Fruit fly (Drosophila melanogaster) whole organism, larva: ENCODE measurements around the gene CG17570.

Experiments used
- noc ChIP-seq: fragments of 200-800 bp; sonication (Bioruptor generic); optimal IDR thresholded peaks from 3 replicates; lab custom pipeline; 2019; ENCODE audit warnings: missing biosample characterization, mild to moderate bottlenecking, missing genetic modification characterization, moderate library complexity

CG17570 gene

dm6 chr2L:20264324-20264567 is at the start of gene CG17570:
Gene CG17570 (minus strand): TSS chr2L:20264424.
- no peak for TF ChIP-seq noc

DNA sequence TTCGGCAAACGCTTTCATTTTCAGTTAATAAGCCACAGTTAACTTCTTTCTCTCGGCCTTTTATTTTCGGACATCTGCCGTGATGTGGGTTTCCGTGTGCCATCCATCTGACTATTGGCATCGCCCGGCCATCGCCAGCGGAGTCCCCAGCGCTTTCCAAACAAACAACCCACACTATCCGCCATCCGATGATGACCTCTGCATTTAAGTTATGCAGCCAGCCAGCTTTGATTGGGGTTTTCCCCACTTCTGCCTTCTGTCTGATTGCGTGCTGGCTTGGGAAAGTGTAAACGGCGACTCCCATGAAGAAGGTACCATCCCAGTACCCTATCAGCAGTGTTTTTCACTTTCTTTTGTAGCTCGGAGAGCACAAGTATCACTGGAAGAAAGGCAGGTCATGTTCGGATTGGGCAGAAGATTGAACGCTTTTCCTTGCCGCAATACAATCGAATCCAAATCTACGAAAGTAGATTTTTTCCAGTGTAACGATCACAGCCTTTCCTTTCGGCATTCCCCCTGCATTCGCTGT is 49.0 kb upstream of the CG17570 start:
- no peak for TF ChIP-seq noc

DNA sequence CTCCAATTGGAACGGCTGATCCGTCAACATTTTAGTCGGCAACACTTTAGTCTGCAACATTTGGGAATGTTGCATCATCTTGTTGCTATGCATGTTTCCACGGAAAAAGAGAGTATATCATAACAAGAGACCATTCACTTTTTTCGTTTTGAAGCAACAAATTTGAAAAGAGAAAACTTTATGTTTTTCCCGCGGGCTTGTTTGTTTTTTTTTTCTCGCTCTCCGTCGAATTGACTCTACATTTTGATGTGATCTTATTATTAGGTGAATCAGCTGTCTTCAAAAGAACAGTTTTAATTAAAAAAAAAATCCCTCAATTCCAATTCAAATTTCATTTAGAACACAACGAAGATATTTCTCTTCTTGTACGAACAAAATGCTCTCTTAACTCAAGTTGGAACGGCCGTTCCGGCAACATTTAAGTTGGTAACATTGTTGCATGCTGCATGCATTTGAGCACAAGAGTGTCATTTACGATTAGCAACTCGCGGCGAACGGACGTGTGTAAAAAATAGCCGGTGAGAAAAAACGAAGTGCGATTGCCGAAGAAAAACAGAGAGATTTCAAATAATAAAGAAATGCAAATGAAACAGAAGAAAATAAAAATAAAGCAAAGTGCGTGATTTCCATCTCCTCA is 46.6 kb upstream of the CG17570 start, which contains the start of gene spir:
spir (plus strand) TSS at position 469 of the 637 bp plus-strand sequence.
- TF ChIP-seq noc = no peak

- TF ChIP-seq noc = no peak
Measured at dm6 chr2L:20296946-20297345, 32.7 kb upstream of the CG17570 start.

dm6 chr2L:20295860-20296259 is 31.6 kb upstream of the CG17570 start:
- no peak for TF ChIP-seq noc

DNA sequence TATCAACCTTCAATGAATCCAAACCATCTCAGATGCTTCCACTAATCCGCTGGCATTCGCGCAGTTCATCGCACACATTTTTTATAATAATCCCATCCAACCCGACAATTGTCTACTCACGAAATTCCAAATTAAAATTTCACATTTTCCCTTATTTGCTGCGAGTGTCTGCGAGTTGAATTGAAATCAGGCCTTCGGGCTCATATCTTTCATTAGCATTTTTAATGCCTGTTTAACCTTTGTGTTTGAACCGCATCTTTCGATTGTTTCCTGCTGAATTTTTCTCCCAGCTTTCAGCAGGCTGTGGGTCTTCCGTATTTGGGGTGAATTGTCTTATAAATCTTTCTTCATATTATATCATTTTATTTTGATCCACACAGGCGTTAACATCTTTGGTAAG is 30.2 kb upstream of the CG17570 start, which contains the start of gene CG12617:
CG12617 (plus strand) TSS at position 301 of the 400 bp plus-strand sequence.
- no peak for TF ChIP-seq noc

DNA sequence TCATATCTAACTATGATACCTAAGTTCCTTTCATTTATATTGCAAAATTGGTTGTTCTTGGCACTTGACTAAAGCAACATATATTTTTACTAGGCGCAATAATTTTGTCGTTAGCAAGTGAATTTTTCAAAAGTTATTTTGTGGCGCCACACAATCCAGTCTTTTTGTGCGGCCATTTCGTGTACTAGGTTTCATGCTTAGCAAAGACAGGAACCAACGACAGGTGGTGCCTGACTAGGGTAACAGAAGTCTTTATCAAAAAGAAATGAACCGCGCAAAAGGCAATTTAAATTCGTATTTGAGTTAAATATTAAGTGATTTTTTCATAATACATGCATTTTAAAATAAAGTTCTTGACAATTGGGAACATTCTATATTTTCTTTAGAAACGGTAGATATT is 29.7 kb upstream of the CG17570 start:
- TF ChIP-seq noc = no peak

DNA sequence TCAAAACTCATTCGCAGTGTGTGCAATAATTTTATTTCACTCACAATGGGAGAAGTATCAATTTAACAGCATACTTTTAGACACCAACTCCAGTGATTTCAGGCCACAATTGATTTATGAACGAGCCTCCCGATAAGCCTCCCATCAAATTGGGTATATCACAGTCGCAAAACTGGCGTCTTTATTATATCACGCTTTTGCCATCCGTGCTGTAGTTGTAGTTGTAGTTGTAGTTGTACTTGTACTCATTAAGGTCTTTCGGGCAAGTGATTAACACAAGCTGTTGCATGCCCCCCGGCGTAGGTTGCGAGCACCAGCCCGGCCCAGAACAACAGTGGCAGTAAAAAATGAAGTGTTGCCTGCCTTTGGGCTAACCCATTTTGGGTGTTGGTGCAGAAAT is 26.4 kb upstream of the CG17570 start:
- TF ChIP-seq noc = no peak

- TF ChIP-seq noc = no peak
Measured at dm6 chr2L:20287189-20287588, 23.0 kb upstream of the CG17570 start.

dm6 chr2L:20267181-20267580 is 3.0 kb upstream of the CG17570 start:
- no peak for TF ChIP-seq noc

- peak; percentile 39 for TF ChIP-seq noc
Measured at dm6 chr2L:20264568-20265547, 634 bp upstream of the CG17570 start.

DNA sequence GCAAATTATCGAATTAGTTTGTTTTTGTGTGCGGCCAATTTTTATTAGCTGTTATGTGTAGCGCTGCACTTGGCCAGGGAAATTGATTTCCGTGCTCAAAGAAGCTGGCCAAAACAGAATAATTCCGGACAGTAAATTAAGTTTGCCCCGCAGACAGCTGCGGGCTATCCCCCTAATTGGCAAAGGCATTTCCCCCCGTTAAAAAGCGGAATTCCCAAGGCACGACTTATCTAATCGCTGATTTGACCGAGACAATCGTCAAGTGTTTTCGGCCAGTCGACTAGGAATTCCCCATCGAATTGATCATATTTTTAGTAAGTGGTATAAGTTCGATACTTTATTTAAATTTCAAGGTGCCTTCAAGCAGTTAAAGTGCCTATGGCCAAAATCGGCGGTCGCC is 1.2 kb downstream of the CG17570 start:
- no peak for TF ChIP-seq noc

DNA sequence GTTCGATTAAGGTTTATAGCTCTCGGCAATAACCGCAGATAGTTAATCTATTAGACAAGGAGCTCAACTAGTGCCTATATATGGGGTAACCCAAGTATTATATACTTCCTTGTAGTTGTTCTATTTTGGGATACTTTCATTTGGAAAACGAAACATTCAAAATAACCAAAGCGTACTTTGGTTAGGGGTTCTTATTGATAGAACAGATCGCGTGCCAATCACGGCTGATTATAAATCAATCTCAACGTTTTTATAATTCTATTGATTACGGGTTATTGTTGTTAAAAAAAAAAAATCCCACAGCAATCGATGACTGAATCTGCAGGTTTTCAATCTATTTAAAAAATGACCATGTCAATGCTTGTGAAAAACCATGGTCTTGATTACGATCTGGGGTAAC is 7.1 kb downstream of the CG17570 start, which contains the start of gene CG17571:
CG17571 (minus strand) TSS at position 101 of the 400 bp plus-strand sequence.
- TF ChIP-seq noc = no peak

DNA sequence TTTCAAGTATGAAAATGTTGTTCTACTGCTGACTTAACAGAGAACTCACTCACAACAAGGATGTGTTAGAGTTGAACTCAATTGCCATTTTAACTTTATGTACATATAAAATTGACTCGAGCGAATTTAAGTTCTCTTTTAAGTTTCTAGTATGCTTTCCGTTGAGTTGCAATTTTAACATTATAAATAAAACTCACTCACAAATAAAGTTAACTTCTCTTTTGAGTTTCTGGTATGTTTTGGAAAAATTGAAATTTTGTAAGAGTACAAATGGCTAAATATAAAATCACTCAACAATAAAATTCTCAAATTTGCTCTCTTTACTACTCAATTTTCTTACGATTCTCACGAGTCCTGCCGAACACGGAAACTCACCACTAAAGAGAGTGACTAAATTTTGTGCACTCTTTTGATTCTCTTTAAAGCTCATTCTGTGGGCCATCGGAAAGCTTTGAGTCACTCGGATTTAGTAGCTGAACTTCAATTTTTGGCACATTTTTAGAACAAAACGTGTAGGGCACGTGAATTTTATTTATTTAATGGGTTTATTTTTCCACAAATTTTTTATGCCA is 21.6 kb downstream of the CG17570 start:
- TF ChIP-seq noc = no peak

DNA sequence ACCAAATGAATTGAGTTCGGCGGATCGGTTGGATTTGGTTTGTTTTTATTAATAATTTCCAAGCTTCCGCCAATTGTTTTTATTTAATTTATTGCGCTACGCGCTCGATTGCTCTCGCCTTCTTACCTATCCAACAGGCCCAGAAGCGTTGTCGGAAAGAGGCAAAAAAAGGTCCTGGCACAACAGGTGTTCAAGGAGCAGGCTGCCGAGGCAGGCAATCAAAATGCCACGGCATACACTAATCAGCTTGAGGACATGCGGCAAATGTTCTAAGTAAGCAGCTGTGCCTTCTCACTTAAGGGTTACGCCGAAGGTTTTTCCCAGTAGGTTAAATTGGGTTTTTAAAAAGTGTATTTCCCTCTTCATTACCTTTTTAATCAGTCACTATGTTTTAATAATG is 24.1 kb downstream of the CG17570 start:
- no peak for TF ChIP-seq noc

dm6 chr2L:20229883-20230445 is 34.3 kb downstream of the CG17570 start:
- TF ChIP-seq noc = no peak

DNA sequence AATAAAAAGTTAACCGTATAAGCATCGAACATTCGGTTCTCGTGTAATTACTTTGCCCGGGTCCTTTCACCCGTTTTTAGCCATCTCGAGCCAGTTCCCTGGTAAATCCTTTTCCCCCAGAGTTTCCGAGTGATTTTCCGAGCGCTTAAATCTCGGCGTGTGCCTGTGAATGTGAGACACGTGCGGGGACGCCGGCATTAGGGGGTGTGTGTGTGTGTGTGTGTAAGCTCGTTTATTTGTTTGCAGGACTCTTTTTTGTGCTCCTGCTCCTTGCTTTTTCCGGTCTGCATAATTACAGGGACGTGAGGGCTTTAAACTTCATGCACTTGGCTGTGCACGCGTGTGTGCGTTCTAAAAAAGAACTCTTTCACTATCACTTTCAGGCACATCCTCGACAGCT is 38.4 kb downstream of the CG17570 start:
- TF ChIP-seq noc = no peak
